Fruit fly (Drosophila melanogaster) whole organism, larva: ENCODE results near the gene AdamTS-A.
A peak's percentile ranks its signal among the peaks of the same experiment; 100 is the strongest.

Experiments used
- noc ChIP-seq: fragments of 200-800 bp; sonication (Bioruptor generic); optimal IDR thresholded peaks from 3 replicates; lab custom pipeline; 2019; ENCODE audit warnings: missing biosample characterization, mild to moderate bottlenecking, missing genetic modification characterization, moderate library complexity

The AdamTS-A gene

dm6 chr3R:15472753-15473212, 3.2 kb downstream of the AdamTS-A start:
- peak; percentile 90 for TF ChIP-seq noc (tag; lab: Kevin White, UChicago)

DNA sequence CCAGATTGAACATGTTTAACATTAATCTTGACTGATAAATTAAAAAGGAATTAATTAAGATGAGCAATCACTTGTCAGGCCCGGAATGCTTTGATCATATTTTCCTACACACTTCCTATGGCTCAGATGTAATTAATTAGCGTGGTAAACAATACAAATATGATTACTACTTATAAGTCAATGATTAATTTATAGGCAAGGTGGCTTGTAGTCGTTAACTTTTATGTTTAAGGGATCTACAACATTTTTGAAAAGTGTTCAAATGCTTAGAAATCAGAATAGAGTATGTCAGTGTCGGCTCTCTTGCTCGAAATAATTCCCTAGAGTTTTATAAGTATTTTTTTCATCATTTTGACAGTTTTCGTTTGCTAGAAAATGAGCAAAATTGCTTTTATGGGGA, 4.3 kb downstream of the AdamTS-A start:
- TF ChIP-seq noc (tag; lab: Kevin White, UChicago), result peak; percentile 29

- TF ChIP-seq noc (tag; lab: Kevin White, UChicago), result no peak
Observed at dm6 chr3R:15467991-15468764, 7.8 kb downstream of the AdamTS-A start.

DNA sequence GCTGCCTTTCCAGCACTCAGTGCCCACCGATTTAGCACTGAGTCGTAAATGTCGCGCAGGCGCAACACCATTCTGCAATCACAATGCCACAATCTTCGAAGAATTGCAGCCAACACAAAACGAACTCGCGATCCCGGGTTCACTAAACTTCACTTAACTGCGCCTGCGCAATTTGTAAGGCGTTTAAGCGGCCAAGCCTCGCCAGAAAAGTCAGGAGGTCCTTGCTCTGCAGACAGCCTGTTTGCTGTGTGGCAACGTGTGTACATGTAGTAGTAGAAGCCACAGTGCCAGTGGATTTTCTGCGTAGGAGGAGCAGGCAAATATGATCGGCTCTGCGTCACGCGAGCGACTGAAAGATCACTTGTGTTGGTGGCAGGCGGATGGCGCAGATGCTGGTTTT, 12.8 kb downstream of the AdamTS-A start:
- TF ChIP-seq noc (tag; lab: Kevin White, UChicago), result no peak

dm6 chr3R:15458186-15458715, 17.7 kb downstream of the AdamTS-A start:
- peak; percentile 48 for TF ChIP-seq noc (tag; lab: Kevin White, UChicago)

DNA sequence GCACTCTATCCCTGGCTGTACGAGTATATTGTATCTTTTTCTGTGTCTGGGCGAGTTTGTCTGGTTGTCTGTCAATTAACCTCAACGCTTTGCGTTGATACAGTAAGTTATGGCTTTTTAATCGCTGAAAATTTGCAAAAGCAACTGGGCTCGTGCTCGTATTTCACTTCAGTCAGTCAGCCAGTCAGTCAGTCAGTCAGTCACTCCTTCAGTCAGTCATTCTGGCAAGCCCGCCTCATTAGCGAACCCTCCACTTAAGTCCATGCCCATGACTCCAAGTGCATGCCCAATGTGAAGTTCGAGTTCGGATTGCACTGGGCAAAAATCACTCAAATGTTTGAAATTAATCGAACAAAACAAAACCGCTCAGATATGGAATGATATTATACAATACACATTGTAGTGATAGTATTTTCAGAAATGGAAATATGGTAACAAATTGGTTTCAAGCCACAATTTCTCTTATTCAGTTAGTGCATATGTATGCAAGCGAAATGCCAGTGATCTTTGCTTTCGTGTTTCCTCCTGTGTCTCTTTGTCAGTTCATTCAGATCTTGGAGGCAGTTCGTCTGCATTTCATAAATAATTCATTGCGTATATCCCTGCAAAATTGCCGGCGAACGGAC, 18.5 kb downstream of the AdamTS-A start:
- TF ChIP-seq noc (tag; lab: Kevin White, UChicago), result no peak

dm6 chr3R:15451344-15452107, 24.5 kb downstream of the AdamTS-A start:
- TF ChIP-seq noc (tag; lab: Kevin White, UChicago), result peak; percentile 37

DNA sequence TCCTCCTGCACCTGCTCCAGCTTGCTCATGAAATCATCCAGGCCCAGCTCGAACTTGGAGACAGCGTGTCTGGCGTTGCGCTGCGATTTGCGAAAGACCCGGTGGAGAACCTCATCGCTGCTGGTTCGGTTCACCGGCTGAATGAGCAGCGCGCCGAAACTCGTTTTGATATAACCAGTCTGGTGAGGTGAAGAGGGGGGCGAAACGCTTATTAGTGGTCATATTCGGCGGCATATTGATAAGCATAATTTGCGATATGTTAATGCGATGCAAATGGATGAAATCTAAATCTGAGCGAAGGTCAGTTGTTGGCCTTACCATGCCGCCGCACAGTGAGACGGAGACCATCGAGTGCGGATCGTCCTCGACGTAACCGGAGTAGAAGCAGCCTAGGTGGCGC, 27.3 kb downstream of the AdamTS-A start:
- TF ChIP-seq noc (tag; lab: Kevin White, UChicago), result no peak

- TF ChIP-seq noc (tag; lab: Kevin White, UChicago), result no peak
Observed at dm6 chr3R:15447791-15448190, 28.2 kb downstream of the AdamTS-A start.

DNA sequence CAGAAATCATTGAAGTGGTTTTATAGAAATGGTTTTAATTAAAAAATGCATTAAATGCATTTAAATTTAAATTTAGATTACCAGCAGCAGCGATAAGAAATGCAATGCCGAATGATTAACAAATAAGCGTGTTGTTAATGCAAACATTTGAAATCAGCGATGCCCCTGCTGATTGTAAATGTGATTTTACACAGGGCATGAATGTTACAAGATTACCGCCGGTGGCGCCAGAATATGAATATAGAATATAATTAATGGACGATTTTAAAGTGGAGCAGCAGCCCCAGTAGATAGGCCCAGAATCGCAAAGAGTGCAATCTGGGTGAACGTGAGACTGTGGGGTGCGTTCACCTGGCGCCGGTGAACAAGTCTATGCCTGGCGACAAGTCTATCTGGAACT, 29.8 kb downstream of the AdamTS-A start:
- no peak for TF ChIP-seq noc (tag; lab: Kevin White, UChicago)

DNA sequence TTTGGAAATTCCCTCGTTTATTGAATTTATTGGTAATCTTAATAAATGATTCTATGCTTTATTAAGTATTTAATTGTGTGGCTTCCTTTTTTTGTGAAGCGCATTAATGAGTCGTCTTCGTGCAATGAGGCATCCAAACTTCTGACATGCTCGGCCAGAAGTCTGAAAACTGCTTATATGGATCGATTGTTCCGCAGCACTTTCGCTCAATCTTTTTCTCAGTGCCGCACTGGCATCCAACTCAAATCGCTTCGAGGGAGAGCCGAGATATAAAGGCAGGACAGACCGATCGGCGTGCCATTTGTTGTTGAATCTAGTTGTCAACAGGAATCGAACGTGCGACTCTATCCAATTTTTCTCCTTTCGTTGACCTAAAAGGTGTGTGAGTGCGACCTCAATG, 36.3 kb downstream of the AdamTS-A start, which contains the start of gene Act88F:
Gene Act88F, plus strand, starts transcription at position 301 of the 400 bp plus-strand sequence.
- no peak for TF ChIP-seq noc (tag; lab: Kevin White, UChicago)

DNA sequence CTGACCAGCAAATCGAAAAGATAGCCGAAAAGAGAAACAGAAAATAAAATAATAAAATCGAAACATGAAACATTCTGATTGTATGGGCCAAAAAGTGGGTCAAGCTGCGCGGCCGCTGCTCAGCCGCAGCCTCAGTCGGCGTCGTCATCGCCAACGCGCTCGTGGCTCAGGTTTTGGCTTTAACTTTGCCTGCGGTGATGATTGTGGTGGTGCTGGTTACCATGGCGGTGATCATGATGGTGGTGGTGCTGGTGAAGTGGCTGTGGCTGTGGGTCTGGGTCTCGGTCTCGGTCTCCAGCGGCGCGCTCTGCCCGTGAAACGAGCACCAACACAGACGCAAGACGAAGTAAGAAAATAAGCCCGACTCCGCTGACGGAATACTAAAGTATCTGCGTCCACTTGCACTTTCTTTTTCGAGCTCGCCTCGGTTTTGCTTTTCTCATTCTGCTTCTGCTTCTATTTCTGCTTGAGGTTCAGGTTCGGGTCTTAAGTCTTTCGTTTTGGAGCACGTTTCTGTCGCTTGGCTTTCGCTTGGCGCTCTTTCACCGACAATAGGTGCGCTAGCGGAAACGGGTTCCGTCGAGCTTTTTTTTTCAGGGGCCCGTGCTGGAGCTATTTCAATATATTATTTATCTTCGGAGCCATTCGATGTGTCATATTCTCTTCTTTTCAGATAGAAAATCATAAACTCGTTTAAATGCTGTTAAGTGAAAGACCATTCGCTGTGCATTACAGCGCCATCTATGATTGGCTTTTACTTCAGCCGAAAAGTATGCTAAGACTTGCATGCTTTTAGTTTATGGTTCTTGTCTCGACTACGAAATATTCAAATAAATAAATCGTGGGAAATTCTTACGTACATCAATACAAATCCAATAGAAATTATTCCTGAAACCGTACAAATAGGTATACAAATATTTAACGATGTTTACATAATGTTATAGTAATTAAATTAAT, 38.3 kb downstream of the AdamTS-A start:
- TF ChIP-seq noc (tag; lab: Kevin White, UChicago), result no peak

dm6 chr3R:15436799-15437198, 39.2 kb downstream of the AdamTS-A start:
- TF ChIP-seq noc (tag; lab: Kevin White, UChicago), result no peak

- no peak for TF ChIP-seq noc (tag; lab: Kevin White, UChicago)
Observed at dm6 chr3R:15434676-15435075, 41.3 kb downstream of the AdamTS-A start, which contains the start of gene CG6118. Gene CG6118, minus strand, starts transcription at chr3R:15434738.
